Fruit fly (Drosophila melanogaster) whole organism, pupa: ENCODE data around the gene Cyp4c3.

Experiments used
- CG4496 ChIP-seq: fragments of 200-800 bp; sonication (Bioruptor generic); IDR thresholded peaks from 3 replicates; pipeline ENCODE4 v1.3.6; 2022; ENCODE audit warnings: missing biosample characterization, missing genetic modification characterization
- fd96Ca ChIP-seq: fragments of 200-800 bp; sonication (Bioruptor generic); IDR thresholded peaks from 3 replicates; pipeline ENCODE4 v1.3.6; 2022; ENCODE audit warnings: missing biosample characterization, missing genetic modification characterization

DNA sequence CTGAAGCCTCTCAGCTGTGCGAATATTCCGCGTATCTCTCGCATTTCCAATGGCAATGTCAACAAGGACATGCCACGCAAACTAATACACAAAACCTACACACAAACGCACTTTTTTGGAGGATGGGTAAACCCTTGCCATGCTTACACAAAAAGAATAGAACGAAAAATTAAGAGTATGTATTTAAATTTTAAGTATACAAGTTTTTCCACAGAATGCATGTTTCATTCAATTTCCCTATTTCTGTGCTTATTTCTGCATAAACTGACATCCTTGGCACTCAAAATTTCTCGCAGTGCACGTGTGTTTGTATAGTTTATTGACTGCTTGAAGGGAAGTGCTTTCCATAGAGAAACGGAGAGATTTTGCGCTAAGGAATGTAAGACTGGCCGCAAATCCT lies 16.0 kb downstream of the Cyp4c3 start:
- TF ChIP-seq fd96Ca (GFP tag; lab: Robert Waterston, UW) (no peak), CG4496 (GFP tag; lab: Robert Waterston, UW) (no peak)
